Fruit fly (Drosophila melanogaster) whole organism, wandering third instar larva: ENCODE results near the gene CG4213.

Source experiments
- Hr78 ChIP-seq: fragments of >200 bp; optimal IDR thresholded peaks from 2 replicates; lab custom pipeline; 2017; ENCODE audit warnings: missing biosample characterization, missing genetic modification characterization
- Rel ChIP-seq, 2 experiments: fragments of 200-800 bp; sonication (Bioruptor generic) in 1 of 2; optimal IDR thresholded peaks; 2 replicates in 1 of 2; 3 replicates in 1 of 2; lab custom pipeline; 2016 to 2019; ENCODE audit warnings: mild to moderate bottlenecking in 2 of 2, missing biosample characterization in 2 of 2, missing genetic modification characterization in 2 of 2, moderate library complexity in 1 of 2
- jim ChIP-seq: fragments of 175-275, 200-325 bp; sonication (Bioruptor generic); optimal IDR thresholded peaks from 2 replicates; lab custom pipeline; 2016; ENCODE audit warnings: missing biosample characterization, mild to moderate bottlenecking, missing genetic modification characterization
- pan ChIP-seq: fragments of >200 bp; optimal IDR thresholded peaks from 2 replicates; lab custom pipeline; 2017
- sv ChIP-seq: fragments of 200-800 bp; sonication (Bioruptor generic); optimal IDR thresholded peaks from 3 replicates; lab custom pipeline; 2016; ENCODE audit warnings: missing biosample characterization, missing genetic modification characterization
- usp ChIP-seq: fragments of >200 bp; optimal IDR thresholded peaks from 2 replicates; lab custom pipeline; 2017; ENCODE audit warnings: missing biosample characterization, missing genetic modification characterization

DNA sequence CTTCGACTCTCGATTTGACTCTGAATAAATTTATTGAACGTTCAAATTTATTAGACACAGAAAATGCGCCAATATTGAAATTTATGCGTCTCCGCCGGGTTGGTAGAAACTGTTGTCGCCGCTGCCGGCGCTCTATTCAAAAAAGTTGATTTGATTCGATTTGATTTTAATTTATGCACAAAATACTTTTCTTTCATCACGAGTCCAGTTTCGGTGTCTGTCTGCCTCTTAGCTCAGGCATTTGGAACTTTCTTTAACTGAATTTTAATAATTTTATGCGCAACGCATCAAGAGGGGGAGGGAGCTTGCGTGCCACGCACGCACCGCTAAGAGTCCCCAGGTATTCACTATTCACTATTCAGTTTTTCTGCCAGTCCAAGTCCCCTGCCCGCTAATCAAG lies 35.5 kb upstream of the CG4213 start:
- no peak for TF ChIP-seq Hr78
- no peak for TF ChIP-seq Rel (GFP tag; optimal IDR thresholded peaks at IDR 0.05; lab: Kevin White, UChicago)
- no peak for TF ChIP-seq Rel (tag; optimal IDR thresholded peaks at IDR 0.05; lab: Kevin White, UChicago)
- TF ChIP-seq jim (GFP tag; lab: Kevin White, UChicago), result no peak
- no peak for TF ChIP-seq pan
- no peak for TF ChIP-seq sv (GFP tag; lab: Kevin White, UChicago)
- TF ChIP-seq usp, result no peak
